Fruit fly (Drosophila melanogaster) whole organism, embryonic: Measurements from ENCODE around the gene CG16865.
A peak's percentile ranks its signal among the peaks of the same experiment; 100 is the strongest.

ENCODE experiments used
- Asciz ChIP-seq: fragments of 200-800 bp; sonication (Bioruptor generic); optimal IDR thresholded peaks from 2 replicates; lab custom pipeline; 2017; ENCODE audit warnings: missing biosample characterization, mild to moderate bottlenecking, missing genetic modification characterization, missing genetic modification reagents
- Bgb ChIP-seq: fragments of 200-800 bp; sonication (Bioruptor generic); IDR thresholded peaks from 2 replicates; pipeline ENCODE4 v1.3.6; 2022; ENCODE audit warnings: missing biosample characterization, missing genetic modification characterization; ENCODE audit not compliant: partially characterized antibody
- CG10209 ChIP-seq: fragments of 200-800 bp; sonication (Bioruptor generic); optimal IDR thresholded peaks from 3 replicates; lab custom pipeline; 2017; ENCODE audit warnings: missing biosample characterization, mild to moderate bottlenecking, missing genetic modification characterization, missing genetic modification reagents
- CG10366 ChIP-seq: fragments of 200-800 bp; sonication (Bioruptor generic); IDR thresholded peaks from 2 replicates; pipeline ENCODE4 v1.3.6; 2022; ENCODE audit warnings: missing biosample characterization, missing genetic modification characterization
- CG10543 ChIP-seq: fragments of 200-800 bp; sonication (Bioruptor generic); optimal IDR thresholded peaks from 3 replicates; lab custom pipeline; 2017; ENCODE audit warnings: missing biosample characterization, mild to moderate bottlenecking, missing genetic modification characterization, moderate library complexity
- CG11504 ChIP-seq: fragments of 200-800 bp; sonication (Bioruptor generic); optimal IDR thresholded peaks from 3 replicates; lab custom pipeline; 2019; ENCODE audit warnings: missing biosample characterization, mild to moderate bottlenecking, missing genetic modification characterization, moderate library complexity
- CG11695 ChIP-seq: fragments of 200-800 bp; sonication (Bioruptor generic); IDR thresholded peaks from 3 replicates; pipeline ENCODE4 v1.3.6; 2022; ENCODE audit warnings: missing biosample characterization, missing genetic modification characterization
- CG13894 ChIP-seq: fragments of 200-800 bp; sonication (Bioruptor generic); optimal IDR thresholded peaks from 3 replicates; lab custom pipeline; 2018; ENCODE audit warnings: missing biosample characterization, mild to moderate bottlenecking, missing genetic modification characterization, moderate library complexity
- CG15696 ChIP-seq: fragments of 200-800 bp; sonication (Bioruptor generic); optimal IDR thresholded peaks from 2 replicates; lab custom pipeline; 2019; ENCODE audit warnings: missing biosample characterization, mild to moderate bottlenecking, missing genetic modification characterization, moderate library complexity
- CG16815 ChIP-seq: fragments of 200-800 bp; sonication (Bioruptor generic); optimal IDR thresholded peaks from 3 replicates; lab custom pipeline; 2017; ENCODE audit warnings: missing biosample characterization, mild to moderate bottlenecking, missing genetic modification characterization
- CG18262 ChIP-seq: fragments of 200-800 bp; optimal IDR thresholded peaks from 3 replicates; lab custom pipeline; 2019; ENCODE audit warnings: missing biosample characterization, mild to moderate bottlenecking, missing genetic modification characterization, moderate library complexity
- CG2199 ChIP-seq: fragments of 200-800 bp; sonication (Bioruptor generic); IDR thresholded peaks from 3 replicates; pipeline ENCODE4 v1.3.6; 2022; ENCODE audit warnings: missing biosample characterization, missing genetic modification characterization
- CG2678 ChIP-seq: fragments of 200-800 bp; sonication (Bioruptor generic); optimal IDR thresholded peaks from 3 replicates; lab custom pipeline; 2019; ENCODE audit warnings: missing biosample characterization, mild to moderate bottlenecking, missing genetic modification characterization, moderate library complexity
- CG32532 ChIP-seq: fragments of 200-800 bp; sonication (Bioruptor generic); IDR thresholded peaks from 2 replicates; pipeline ENCODE4 v1.3.6; 2022; ENCODE audit warnings: missing biosample characterization, missing genetic modification characterization
- CG3281 ChIP-seq: fragments of 200-800 bp; sonication (Bioruptor generic); optimal IDR thresholded peaks from 3 replicates; lab custom pipeline; 2017; ENCODE audit warnings: missing biosample characterization, mild to moderate bottlenecking, missing genetic modification characterization
- CG3838 ChIP-seq: fragments of 200-800 bp; sonication (Bioruptor generic); optimal IDR thresholded peaks from 3 replicates; lab custom pipeline; 2016; ENCODE audit warnings: missing biosample characterization, missing genetic modification characterization
- CG6683 ChIP-seq: fragments of 200-800 bp; sonication (Bioruptor generic); optimal IDR thresholded peaks from 2 replicates; lab custom pipeline; 2017; ENCODE audit warnings: missing biosample characterization, mild to moderate bottlenecking, missing genetic modification characterization, missing genetic modification reagents
- CG7271 ChIP-seq: fragments of 200-800 bp; sonication (Bioruptor generic); optimal IDR thresholded peaks from 2 replicates; lab custom pipeline; 2018; ENCODE audit warnings: missing biosample characterization, mild to moderate bottlenecking, missing genetic modification characterization, moderate library complexity
- CG9932 ChIP-seq: fragments of 200-800 bp; sonication (Bioruptor generic); IDR thresholded peaks from 2 replicates; pipeline ENCODE4 v1.3.6; 2022; ENCODE audit warnings: missing biosample characterization, missing genetic modification characterization
- CoRest ChIP-seq: fragments of 200-800 bp; sonication (Bioruptor generic); optimal IDR thresholded peaks from 3 replicates; lab custom pipeline; 2018; ENCODE audit warnings: missing biosample characterization, mild to moderate bottlenecking, missing genetic modification characterization, moderate library complexity
- D ChIP-seq, 2 experiments: fragments of 200-800 bp in 1 of 2; fragments of >200 bp in 1 of 2; sonication (Bioruptor generic) in 1 of 2; optimal IDR thresholded peaks; 2 replicates in 1 of 2; 3 replicates in 1 of 2; lab custom pipeline; 2017; ENCODE audit warnings: mild to moderate bottlenecking in 1 of 2, missing biosample characterization in 1 of 2, missing genetic modification characterization in 1 of 2, missing genetic modification reagents in 1 of 2
- Dbx ChIP-seq: fragments of 200-800 bp; sonication (Bioruptor generic); IDR thresholded peaks from 3 replicates; pipeline ENCODE4 v1.3.6; 2022; ENCODE audit warnings: missing biosample characterization, missing genetic modification characterization
- Fer1 ChIP-seq: fragments of 200-800 bp; sonication (Bioruptor generic); optimal IDR thresholded peaks from 2 replicates; lab custom pipeline; 2017; ENCODE audit warnings: missing biosample characterization, mild to moderate bottlenecking, missing genetic modification characterization
- HHEX ChIP-seq: fragments of 200-800 bp; sonication (Bioruptor generic); optimal IDR thresholded peaks from 3 replicates; lab custom pipeline; 2017; ENCODE audit warnings: missing biosample characterization, mild to moderate bottlenecking, missing genetic modification characterization, missing genetic modification reagents
- Hr51 ChIP-seq, 2 experiments: fragments of 200-800 bp; sonication (Bioruptor generic); optimal IDR thresholded peaks; 2 replicates in 1 of 2; 3 replicates in 1 of 2; lab custom pipeline; 2016 to 2018; ENCODE audit warnings: missing biosample characterization in 2 of 2, missing genetic modification characterization in 2 of 2, mild to moderate bottlenecking in 1 of 2, moderate library complexity in 1 of 2
- MBD-R2 ChIP-seq: fragments of 200-800 bp; sonication (Bioruptor generic); IDR thresholded peaks from 2 replicates; pipeline ENCODE4 v1.3.6; 2022; ENCODE audit warnings: missing biosample characterization, missing genetic modification characterization
- Mes4 ChIP-seq: fragments of 200-800 bp; sonication (Bioruptor generic); optimal IDR thresholded peaks from 2 replicates; lab custom pipeline; 2016; ENCODE audit warnings: missing biosample characterization, missing genetic modification characterization
- PHDP ChIP-seq: fragments of 200-800 bp; sonication (Bioruptor generic); optimal IDR thresholded peaks from 3 replicates; lab custom pipeline; 2018; ENCODE audit warnings: missing biosample characterization, mild to moderate bottlenecking, missing genetic modification characterization, moderate library complexity
- Rfx ChIP-seq: fragments of 200-800 bp; sonication (Bioruptor generic); IDR thresholded peaks from 2 replicates; pipeline ENCODE4 v1.3.6; 2022; ENCODE audit warnings: missing biosample characterization, missing genetic modification characterization
- Xbp1 ChIP-seq: fragments of 200-800 bp; sonication (Bioruptor generic); optimal IDR thresholded peaks from 3 replicates; lab custom pipeline; 2016; ENCODE audit warnings: missing biosample characterization, mild to moderate bottlenecking, missing genetic modification characterization
- ac ChIP-seq: fragments of 200-800 bp; sonication (Bioruptor generic); optimal IDR thresholded peaks from 3 replicates; lab custom pipeline; 2017; ENCODE audit warnings: missing biosample characterization, mild to moderate bottlenecking, missing genetic modification characterization
- chif ChIP-seq, 2 experiments: fragments of 200-800 bp; sonication (Bioruptor generic); optimal IDR thresholded peaks; 3 replicates each; lab custom pipeline; 2016; ENCODE audit warnings: missing biosample characterization in 2 of 2, missing genetic modification characterization in 2 of 2
- gsb-n ChIP-seq: fragments of 200-800 bp; sonication (Bioruptor generic); optimal IDR thresholded peaks from 3 replicates; lab custom pipeline; 2018; ENCODE audit warnings: missing biosample characterization, mild to moderate bottlenecking, missing genetic modification characterization
- ken ChIP-seq: fragments of 200-800 bp; sonication (Bioruptor generic); IDR thresholded peaks from 3 replicates; pipeline ENCODE4 v1.3.6; 2022; ENCODE audit warnings: missing biosample characterization, missing genetic modification characterization
- kni ChIP-seq: fragments of 200-800 bp; sonication (Bioruptor generic); optimal IDR thresholded peaks from 3 replicates; lab custom pipeline; 2017; ENCODE audit warnings: mild to moderate bottlenecking, missing biosample characterization, missing genetic modification reagents, missing genetic modification characterization
- knrl ChIP-seq: fragments of 200-800 bp; sonication (Bioruptor generic); IDR thresholded peaks from 3 replicates; pipeline ENCODE4 v1.3.6; 2022; ENCODE audit warnings: missing biosample characterization, missing genetic modification characterization; ENCODE audit not compliant: partially characterized antibody
- mld ChIP-seq: fragments of 200-800 bp; sonication (Bioruptor generic); IDR thresholded peaks from 3 replicates; pipeline ENCODE4 v1.3.6; 2022; ENCODE audit warnings: missing biosample characterization, missing genetic modification characterization; ENCODE audit not compliant: partially characterized antibody
- run ChIP-seq: fragments of 200-800 bp; sonication (Bioruptor generic); optimal IDR thresholded peaks from 3 replicates; lab custom pipeline; 2018; ENCODE audit warnings: missing biosample characterization, mild to moderate bottlenecking, missing genetic modification characterization
- salm ChIP-seq: fragments of 200-800 bp; sonication (Bioruptor generic); optimal IDR thresholded peaks from 2 replicates; lab custom pipeline; 2018; ENCODE audit warnings: missing biosample characterization, mild to moderate bottlenecking, missing genetic modification characterization
- scrt ChIP-seq: fragments of 200-800 bp; sonication (Bioruptor generic); optimal IDR thresholded peaks from 2 replicates; lab custom pipeline; 2018; ENCODE audit warnings: missing biosample characterization, mild to moderate bottlenecking, missing genetic modification characterization, moderate library complexity
- sr ChIP-seq: fragments of 200-800 bp; sonication (Bioruptor generic); IDR thresholded peaks from 3 replicates; pipeline ENCODE4 v1.3.6; 2022; ENCODE audit warnings: missing biosample characterization, missing genetic modification characterization
- tna ChIP-seq: fragments of 200-800 bp; sonication (Bioruptor generic); IDR thresholded peaks from 2 replicates; pipeline ENCODE4 v1.3.6; 2022; ENCODE audit warnings: missing biosample characterization, missing genetic modification characterization; ENCODE audit not compliant: partially characterized antibody
- trem ChIP-seq: fragments of 200-800 bp; optimal IDR thresholded peaks from 3 replicates; lab custom pipeline; 2019; ENCODE audit warnings: missing biosample characterization, mild to moderate bottlenecking, missing genetic modification characterization, moderate library complexity
- vfl ChIP-seq: fragments of 200-800 bp; sonication (Bioruptor generic); optimal IDR thresholded peaks from 2 replicates; lab custom pipeline; 2016; ENCODE audit warnings: missing biosample characterization, missing genetic modification characterization
- zen ChIP-seq: fragments of 200-800 bp; sonication (Bioruptor generic); optimal IDR thresholded peaks from 3 replicates; lab custom pipeline; 2018; ENCODE audit warnings: missing biosample characterization, mild to moderate bottlenecking, missing genetic modification characterization, moderate library complexity

Gene CG16865

dm6 chr2L:13837579-13837978 lies 26.3 kb downstream of the CG16865 start (continued):
- no peak for TF ChIP-seq CG16815
- TF ChIP-seq CG2199 (GFP tag; lab: Robert Waterston, UW) = 0 out of 3 replicates have a peak, but pooled peaks have one; percentile 54
- no peak for TF ChIP-seq MBD-R2 (GFP tag; lab: Robert Waterston, UW)
- no peak for TF ChIP-seq D (optimal IDR thresholded peaks at IDR 0.05; lab: Kevin White, UChicago)
- no peak for TF ChIP-seq D (GFP tag; optimal IDR thresholded peaks at IDR 0.05; lab: Kevin White, UChicago)
- TF ChIP-seq CG10543 (GFP tag; lab: Kevin White, UChicago) = peak; percentile 2
- TF ChIP-seq, all 482 proteins: peak for 19

- TF ChIP-seq vfl (GFP tag; lab: Kevin White, UChicago) = no peak
- peak; percentile 10 to 28 for TF ChIP-seq chif (GFP tag; optimal IDR thresholded peaks at IDR 0.05; lab: Kevin White, UChicago)
- TF ChIP-seq CG7271 = peak; percentile 49
- peak; percentile 42; the same call in 1 of the 2 replicates for TF ChIP-seq CG9932 (GFP tag; lab: Robert Waterston, UW)
- TF ChIP-seq sr (GFP tag; lab: Robert Waterston, UW) = 0 out of 3 replicates have a peak, but pooled peaks have one; percentile 20
- TF ChIP-seq CoRest = peak; percentile 10
- TF ChIP-seq ken (GFP tag; lab: Robert Waterston, UW) = 0 out of 3 replicates have a peak, but pooled peaks have one; percentile 6
- peak; percentile 0 for TF ChIP-seq CG10543 (GFP tag; lab: Kevin White, UChicago)
- TF ChIP-seq Bgb (GFP tag; lab: Robert Waterston, UW) = no peak
- peak; percentile 36 for TF ChIP-seq Rfx (GFP tag; lab: Robert Waterston, UW)
- peak; percentile 25 for TF ChIP-seq CG3281 (GFP tag; lab: Kevin White, UChicago)
- TF ChIP-seq Hr51 (GFP tag; optimal IDR thresholded peaks at IDR 0.05; lab: Kevin White, UChicago) = peak in 1 of 2 experiments; percentile 43
- TF ChIP-seq run (tag; lab: Kevin White, UChicago) = no peak
- TF ChIP-seq PHDP (tag; lab: Kevin White, UChicago) = peak; percentile 54
- TF ChIP-seq CG11504 (tag; lab: Kevin White, UChicago) = peak; percentile 39
- TF ChIP-seq Asciz (GFP tag; lab: Kevin White, UChicago) = peak; percentile 4
- no peak for TF ChIP-seq tna
- no peak; the same call in 2 of the 3 replicates for TF ChIP-seq CG11695 (GFP tag; lab: Robert Waterston, UW)
- no peak for TF ChIP-seq CG6683
- TF ChIP-seq gsb-n = peak; percentile 33
- TF ChIP-seq zen (tag; lab: Kevin White, UChicago) = no peak
- TF ChIP-seq knrl (GFP tag; lab: Robert Waterston, UW) = no peak
- peak; percentile 38 for TF ChIP-seq CG3838
- TF ChIP-seq kni = no peak
- TF ChIP-seq Xbp1 (GFP tag; lab: Kevin White, UChicago) = peak; percentile 2
- TF ChIP-seq CG15696 (tag; lab: Kevin White, UChicago) = peak; percentile 46
- peak; percentile 18 for TF ChIP-seq ac (GFP tag; lab: Kevin White, UChicago)
- 0 out of 3 replicates have a peak, but pooled peaks have one; percentile 29 for TF ChIP-seq Dbx
- peak; percentile 17 for TF ChIP-seq scrt
- peak; percentile 29; the same call in 1 of the 2 replicates for TF ChIP-seq CG32532 (GFP tag; lab: Robert Waterston, UW)
- peak; percentile 16 for TF ChIP-seq Mes4 (GFP tag; lab: Kevin White, UChicago)
- TF ChIP-seq Fer1 (GFP tag; lab: Kevin White, UChicago) = peak; percentile 39
- no peak for TF ChIP-seq mld (GFP tag; lab: Robert Waterston, UW)
- peak; percentile 56 for TF ChIP-seq HHEX
- TF ChIP-seq salm (tag; lab: Kevin White, UChicago) = peak; percentile 22
- peak; percentile 54 for TF ChIP-seq CG13894 (tag; lab: Kevin White, UChicago)
- no peak for TF ChIP-seq trem (tag; lab: Kevin White, UChicago)
- no peak for TF ChIP-seq CG10366
- peak; percentile 16 for TF ChIP-seq CG10209 (GFP tag; lab: Kevin White, UChicago)
- peak; percentile 66 for TF ChIP-seq CG2678 (tag; lab: Kevin White, UChicago)
- peak; percentile 38 for TF ChIP-seq CG18262
Measured at dm6 chr2L:13838647-13839390, 27.5 kb downstream of the CG16865 start.
